Worm (Caenorhabditis elegans) whole organism, early embryonic: Measurements from ENCODE around the gene nep-21.

Source experiments
- B0310.2 ChIP-seq: sonication (generic microtip); optimal IDR thresholded peaks from 2 replicates; lab custom pipeline; 2016; ENCODE audit warnings: mild to moderate bottlenecking, missing genetic modification characterization, missing compliant biosample characterization
- ama-1 ChIP-seq: fragments of 150-350 bp; optimal IDR thresholded peaks from 2 replicates; lab custom pipeline; 2014
- ceh-36 ChIP-seq: sonication (generic microtip); optimal IDR thresholded peaks from 2 replicates; lab custom pipeline; 2016; ENCODE audit warnings: missing genetic modification characterization, inconsistent platforms, missing compliant biosample characterization
- flt-1 ChIP-seq: fragments of 200-800 bp; sonication (Bioruptor generic); IDR thresholded peaks from 2 replicates; pipeline ENCODE4 v1.3.6; 2022; ENCODE audit warnings: missing genetic modification characterization, missing compliant biosample characterization
- hnd-1 ChIP-seq: sonication (generic microtip); optimal IDR thresholded peaks from 2 replicates; lab custom pipeline; 2016; ENCODE audit warnings: missing genetic modification characterization, missing compliant biosample characterization
- pes-1 ChIP-seq: fragments of 200-800 bp; sonication (Bioruptor generic); IDR thresholded peaks from 2 replicates; pipeline ENCODE4 v1.3.6; 2022; ENCODE audit warnings: missing genetic modification reagents, missing genetic modification characterization, missing compliant biosample characterization
- sea-1 ChIP-seq: fragments of 200-800 bp; sonication (Bioruptor generic); conservative IDR thresholded peaks from 2 replicates; pipeline ENCODE4 v1.3.6; 2022; ENCODE audit warnings: missing genetic modification characterization, missing compliant biosample characterization
- tbx-37 ChIP-seq: fragments of 200-800 bp; sonication (Bioruptor generic); conservative IDR thresholded peaks from 2 replicates; pipeline ENCODE4 v1.3.6; 2022; ENCODE audit warnings: missing genetic modification reagents, missing genetic modification characterization, missing compliant biosample characterization

- TF ChIP-seq ceh-36 (tag; lab: Kevin White, UChicago), result no peak
- no peak for TF ChIP-seq ama-1 (lab: Kevin White, UChicago)
- no peak for TF ChIP-seq hnd-1 (tag; lab: Kevin White, UChicago)
- TF ChIP-seq B0310.2 (tag; lab: Kevin White, UChicago), result no peak
- no peak for TF ChIP-seq flt-1 (GFP tag; lab: Robert Waterston, UW)
- no peak for TF ChIP-seq tbx-37
- no peak for TF ChIP-seq pes-1 (GFP tag; lab: Robert Waterston, UW)
- TF ChIP-seq sea-1 (GFP tag; lab: Robert Waterston, UW), result no peak
These were observed 28.6 kb downstream of the nep-21 start for ce11 chrV:14197651-14198050.
